In genomic region chrIV:13941640-13942039, ce11 we compare ENCODE assay signal across 2 worm cellular contexts.
A peak's percentile ranks its signal among the peaks of the same experiment; 100 is the strongest.
TF ChIP-seq lines count a peak whose summit lies in the region.

No protein-coding gene starts in this region.

TF ChIP-seq in whole organism, L4 larva, 104 proteins besides CTCF, POLR2A, EP300 and RAD21:
- TF ChIP-seq aly-2 (tag; optimal IDR thresholded peaks at IDR 0.05; lab: Kevin White, UChicago) (no peak), snpc-1.2 (GFP tag; IDR thresholded peaks at IDR 0.05; lab: Robert Waterston, UW) (peak; percentile 83)
TF ChIP-seq in whole organism, L4 larva: peak in this region for 1.

TF ChIP-seq in whole organism, young adult, 124 proteins besides CTCF, POLR2A, EP300 and RAD21:
- TF ChIP-seq attf-6 (GFP tag; IDR thresholded peaks at IDR 0.05; lab: Robert Waterston, UW), result peak; percentile 72
- TF ChIP-seq gei-17 (GFP tag; optimal IDR thresholded peaks at IDR 0.05; lab: Kevin White, UChicago), result no peak
- no peak for TF ChIP-seq snpc-4 (GFP tag; optimal IDR thresholded peaks at IDR 0.05; lab: Kevin White, UChicago)
- TF ChIP-seq snpc-4 (tag; optimal IDR thresholded peaks at IDR 0.05; lab: Kevin White, UChicago), result peak in 2 of 4 experiments; percentile 20 to 60
